Fruit fly (Drosophila melanogaster): ENCODE measurements around the gene emb.

emb gene

dm6 chr2L:8420259-8420930 lies 17.0 kb downstream of the emb start:
- no peak for TF ChIP-seq OdsH (GFP tag; optimal IDR thresholded peaks at IDR 0.05)
- no peak for TF ChIP-seq dmrt93B (GFP tag; optimal IDR thresholded peaks at IDR 0.05)
- TF ChIP-seq psq (GFP tag; optimal IDR thresholded peaks at IDR 0.05): peak; percentile 59
- TF ChIP-seq Sp1 (GFP tag; optimal IDR thresholded peaks at IDR 0.05): no peak
- no peak for TF ChIP-seq br (GFP tag; optimal IDR thresholded peaks at IDR 0.05)
- peak; percentile 31 to 83 for TF ChIP-seq dl (GFP tag; optimal IDR thresholded peaks at IDR 0.05; ENCODE audit: insufficient read depth in 1 of 2, partially characterized antibody in 2 of 2)
- no peak for TF ChIP-seq Myc (optimal IDR thresholded peaks at IDR 0.05)
- peak; percentile 76 for TF ChIP-seq Vsx2 (GFP tag; optimal IDR thresholded peaks at IDR 0.05; ENCODE audit: partially characterized antibody)
- TF ChIP-seq sage (GFP tag; optimal IDR thresholded peaks at IDR 0.05): no peak
- TF ChIP-seq jim (GFP tag; optimal IDR thresholded peaks at IDR 0.05): no peak
- TF ChIP-seq Dif (GFP tag; optimal IDR thresholded peaks at IDR 0.05; ENCODE audit: partially characterized antibody): peak; percentile 76
- no peak for TF ChIP-seq sv (GFP tag; optimal IDR thresholded peaks at IDR 0.05)
- TF ChIP-seq lola (GFP tag; optimal IDR thresholded peaks at IDR 0.05): no peak
- no peak for TF ChIP-seq Abd-B (GFP tag; optimal IDR thresholded peaks at IDR 0.05)
- no peak for TF ChIP-seq pan (optimal IDR thresholded peaks at IDR 0.05)
- TF ChIP-seq Hnf4 (GFP tag; optimal IDR thresholded peaks at IDR 0.05): no peak

- no peak for TF ChIP-seq sage (GFP tag; optimal IDR thresholded peaks at IDR 0.05)
- TF ChIP-seq foxo (GFP tag; optimal IDR thresholded peaks at IDR 0.05): no peak
- no peak for TF ChIP-seq Abd-B (GFP tag; optimal IDR thresholded peaks at IDR 0.05)
- TF ChIP-seq Rel (GFP tag; optimal IDR thresholded peaks at IDR 0.05): no peak
- TF ChIP-seq Rel (tag; optimal IDR thresholded peaks at IDR 0.05): peak; percentile 92
- TF ChIP-seq HLH106 (tag; optimal IDR thresholded peaks at IDR 0.05): no peak
- TF ChIP-seq Myc (optimal IDR thresholded peaks at IDR 0.05): no peak
Measured at dm6 chr2L:8421717-8422116, 18.3 kb downstream of the emb start.

- TF ChIP-seq CG9705 (GFP tag; optimal IDR thresholded peaks at IDR 0.05) (no peak), Mio (GFP tag; optimal IDR thresholded peaks at IDR 0.05) (no peak), Dif (GFP tag; optimal IDR thresholded peaks at IDR 0.05; ENCODE audit: partially characterized antibody) (no peak), woc (GFP tag; optimal IDR thresholded peaks at IDR 0.05) (no peak), Abd-B (GFP tag; optimal IDR thresholded peaks at IDR 0.05) (no peak), br (GFP tag; optimal IDR thresholded peaks at IDR 0.05) (no peak), Myc (optimal IDR thresholded peaks at IDR 0.05) (no peak), brk (GFP tag; optimal IDR thresholded peaks at IDR 0.05) (no peak), CG32264 (GFP tag; optimal IDR thresholded peaks at IDR 0.05) (no peak), Hr83 (GFP tag; optimal IDR thresholded peaks at IDR 0.05; ENCODE audit: poor library complexity, severe bottlenecking) (no peak), Sp1 (GFP tag; optimal IDR thresholded peaks at IDR 0.05) (no peak), lola (GFP tag; optimal IDR thresholded peaks at IDR 0.05) (no peak), jim (GFP tag; optimal IDR thresholded peaks at IDR 0.05) (no peak), N (GFP tag; optimal IDR thresholded peaks at IDR 0.05) (no peak), Rel (GFP tag; optimal IDR thresholded peaks at IDR 0.05) (no peak), Rel (tag; optimal IDR thresholded peaks at IDR 0.05) (no peak), pan (optimal IDR thresholded peaks at IDR 0.05) (no peak), Jra (GFP tag; optimal IDR thresholded peaks at IDR 0.05) (no peak)
Measured at dm6 chr2L:8423047-8423446, 19.7 kb downstream of the emb start.

- no peak for TF ChIP-seq Rel (GFP tag; optimal IDR thresholded peaks at IDR 0.05)
- TF ChIP-seq Rel (tag; optimal IDR thresholded peaks at IDR 0.05): no peak
- peak; percentile 59 for TF ChIP-seq Hnf4 (GFP tag; optimal IDR thresholded peaks at IDR 0.05)
- TF ChIP-seq Myc (optimal IDR thresholded peaks at IDR 0.05): peak; percentile 59
- TF ChIP-seq Vsx2 (GFP tag; optimal IDR thresholded peaks at IDR 0.05; ENCODE audit: partially characterized antibody): no peak
- TF ChIP-seq br (GFP tag; optimal IDR thresholded peaks at IDR 0.05): peak; percentile 26
- peak; percentile 33 for TF ChIP-seq tai (GFP tag; optimal IDR thresholded peaks at IDR 0.05)
- peak; percentile 43 for TF ChIP-seq OdsH (GFP tag; optimal IDR thresholded peaks at IDR 0.05)
- TF ChIP-seq CrebA (GFP tag; optimal IDR thresholded peaks at IDR 0.05; ENCODE audit: borderline replicate concordance): no peak
- peak; percentile 68 for TF ChIP-seq h (GFP tag; optimal IDR thresholded peaks at IDR 0.05)
- TF ChIP-seq HLH106 (tag; optimal IDR thresholded peaks at IDR 0.05): no peak
- TF ChIP-seq N (GFP tag; optimal IDR thresholded peaks at IDR 0.05): no peak
- peak; percentile 23 for TF ChIP-seq rgr (GFP tag; optimal IDR thresholded peaks at IDR 0.05)
- TF ChIP-seq foxo (GFP tag; optimal IDR thresholded peaks at IDR 0.05): no peak
- no peak for TF ChIP-seq CG9705 (GFP tag; optimal IDR thresholded peaks at IDR 0.05)
- TF ChIP-seq sage (GFP tag; optimal IDR thresholded peaks at IDR 0.05): peak; percentile 9
- peak; percentile 49 for TF ChIP-seq fru (GFP tag; optimal IDR thresholded peaks at IDR 0.05)
- TF ChIP-seq ey (GFP tag; optimal IDR thresholded peaks at IDR 0.05): no peak
- peak; percentile 31 for TF ChIP-seq Hr83 (GFP tag; optimal IDR thresholded peaks at IDR 0.05; ENCODE audit: poor library complexity, severe bottlenecking)
- TF ChIP-seq dmrt93B (GFP tag; optimal IDR thresholded peaks at IDR 0.05): no peak
- no peak for TF ChIP-seq Hr78 (GFP tag; optimal IDR thresholded peaks at IDR 0.05)
- TF ChIP-seq pan (optimal IDR thresholded peaks at IDR 0.05): no peak
- no peak for TF ChIP-seq woc (GFP tag; optimal IDR thresholded peaks at IDR 0.05)
- peak; percentile 32 for TF ChIP-seq psq (GFP tag; optimal IDR thresholded peaks at IDR 0.05)
Measured at dm6 chr2L:8423460-8424089, 20.2 kb downstream of the emb start.
